Fruit fly (Drosophila melanogaster) whole organism, wandering third instar larva: ENCODE results near the gene Ugt37A1.

Experiments
- Abd-B ChIP-seq: fragments of >200 bp; optimal IDR thresholded peaks from 2 replicates; lab custom pipeline; 2017; ENCODE audit warnings: missing biosample characterization, missing genetic modification characterization
- CG32264 ChIP-seq: fragments of 200-800 bp; sonication (Bioruptor generic); optimal IDR thresholded peaks from 2 replicates; lab custom pipeline; 2016; ENCODE audit warnings: missing biosample characterization, missing genetic modification characterization
- CG9705 ChIP-seq: fragments of 200-800 bp; sonication (Bioruptor generic); optimal IDR thresholded peaks from 2 replicates; lab custom pipeline; 2018; ENCODE audit warnings: missing biosample characterization, mild to moderate bottlenecking, missing genetic modification characterization
- CrebA ChIP-seq: fragments of 200-800 bp; sonication (Bioruptor generic); optimal IDR thresholded peaks from 2 replicates; lab custom pipeline; 2016; ENCODE audit warnings: missing biosample characterization, mild to moderate bottlenecking, missing genetic modification characterization, borderline replicate concordance
- Dfd ChIP-seq: fragments of >200 bp; optimal IDR thresholded peaks from 2 replicates; lab custom pipeline; 2017; ENCODE audit warnings: missing biosample characterization, missing genetic modification characterization
- Dif ChIP-seq: fragments of 200-275, 200-300 bp; sonication (Bioruptor generic); optimal IDR thresholded peaks from 2 replicates; lab custom pipeline; 2018; ENCODE audit warnings: missing biosample characterization, missing genetic modification characterization; ENCODE audit not compliant: partially characterized antibody
- GATAd ChIP-seq: sonication (Bioruptor generic); optimal IDR thresholded peaks from 2 replicates; lab custom pipeline; 2016; ENCODE audit warnings: missing biosample characterization, missing genetic modification characterization
- HLH106 ChIP-seq: fragments of 200-800 bp; optimal IDR thresholded peaks from 3 replicates; lab custom pipeline; 2019; ENCODE audit warnings: missing biosample characterization, mild to moderate bottlenecking, missing genetic modification characterization, moderate library complexity
- Hnf4 ChIP-seq: fragments of 200-800 bp; sonication (Bioruptor generic); optimal IDR thresholded peaks from 2 replicates; lab custom pipeline; 2016; ENCODE audit warnings: missing biosample characterization, mild to moderate bottlenecking, missing genetic modification characterization
- Hr78 ChIP-seq: fragments of >200 bp; optimal IDR thresholded peaks from 2 replicates; lab custom pipeline; 2017; ENCODE audit warnings: missing biosample characterization, missing genetic modification characterization
- Hr83 ChIP-seq: fragments of 200-300 bp; sonication (Bioruptor generic); optimal IDR thresholded peaks from 2 replicates; lab custom pipeline; 2016; ENCODE audit warnings: missing biosample characterization, mild to moderate bottlenecking, missing genetic modification characterization, moderate library complexity; ENCODE audit not compliant: poor library complexity, severe bottlenecking
- Jra ChIP-seq: sonication (Bioruptor generic); optimal IDR thresholded peaks from 2 replicates; lab custom pipeline; 2016; ENCODE audit warnings: missing biosample characterization, missing genetic modification characterization
- Mio ChIP-seq: sonication (Bioruptor generic); optimal IDR thresholded peaks from 2 replicates; lab custom pipeline; 2016; ENCODE audit warnings: missing biosample characterization, missing genetic modification characterization
- Myc ChIP-seq: fragments of >200 bp; optimal IDR thresholded peaks from 2 replicates; lab custom pipeline; 2017
- N ChIP-seq: fragments of >200 bp; optimal IDR thresholded peaks from 2 replicates; lab custom pipeline; 2018; ENCODE audit warnings: missing biosample characterization, missing external identifiers, missing genetic modification characterization
- OdsH ChIP-seq: fragments of 200-800 bp; sonication (Bioruptor generic); optimal IDR thresholded peaks from 2 replicates; lab custom pipeline; 2016; ENCODE audit warnings: missing biosample characterization, mild to moderate bottlenecking, missing genetic modification characterization
- Rel ChIP-seq, 2 experiments: fragments of 200-800 bp; sonication (Bioruptor generic) in 1 of 2; optimal IDR thresholded peaks; 2 replicates in 1 of 2; 3 replicates in 1 of 2; lab custom pipeline; 2016 to 2019; ENCODE audit warnings: mild to moderate bottlenecking in 2 of 2, missing biosample characterization in 2 of 2, missing genetic modification characterization in 2 of 2, moderate library complexity in 1 of 2
- Sp1 ChIP-seq: fragments of 200-800 bp; sonication (Bioruptor generic); optimal IDR thresholded peaks from 3 replicates; lab custom pipeline; 2019; ENCODE audit warnings: missing biosample characterization, mild to moderate bottlenecking, missing genetic modification characterization, moderate library complexity
- Vsx2 ChIP-seq: fragments of 200-300, 225-300 bp; sonication (Bioruptor generic); optimal IDR thresholded peaks from 2 replicates; lab custom pipeline; 2018; ENCODE audit warnings: missing biosample characterization, missing genetic modification characterization; ENCODE audit not compliant: partially characterized antibody
- br ChIP-seq: fragments of 200-800 bp; sonication (Bioruptor generic); optimal IDR thresholded peaks from 2 replicates; lab custom pipeline; 2016; ENCODE audit warnings: missing biosample characterization, missing genetic modification characterization
- brk ChIP-seq: fragments of 200-800 bp; sonication (Bioruptor generic); optimal IDR thresholded peaks from 2 replicates; lab custom pipeline; 2016; ENCODE audit warnings: missing biosample characterization, mild to moderate bottlenecking, missing genetic modification characterization
- dl ChIP-seq, 2 experiments: fragments of 175-275, 200-275 bp in 1 of 2; fragments of 200-275 bp in 1 of 2; sonication (Bioruptor generic); optimal IDR thresholded peaks; lab custom pipeline; 2018; ENCODE audit warnings: mild to moderate bottlenecking in 2 of 2, missing biosample characterization in 2 of 2, missing genetic modification characterization in 2 of 2, moderate library complexity in 2 of 2; ENCODE audit not compliant: partially characterized antibody in 2 of 2, insufficient read depth in 1 of 2
- dmrt93B ChIP-seq: fragments of 200-800 bp; sonication (Bioruptor generic); optimal IDR thresholded peaks from 2 replicates; lab custom pipeline; 2018; ENCODE audit warnings: missing biosample characterization, mild to moderate bottlenecking, missing genetic modification characterization
- dsf ChIP-seq: sonication (Bioruptor generic); optimal IDR thresholded peaks from 2 replicates; lab custom pipeline; 2016; ENCODE audit warnings: missing biosample characterization, missing genetic modification characterization, borderline replicate concordance
- ey ChIP-seq: fragments of 200-800 bp; sonication (Bioruptor generic); optimal IDR thresholded peaks from 2 replicates; lab custom pipeline; 2016; ENCODE audit warnings: missing biosample characterization, missing genetic modification characterization
- foxo ChIP-seq, 2 experiments: fragments of 200-800 bp; sonication (Bioruptor generic); optimal IDR thresholded peaks; 2 replicates in 1 of 2; 3 replicates in 1 of 2; lab custom pipeline; 2016 to 2017; ENCODE audit warnings: missing biosample characterization in 2 of 2, missing genetic modification characterization in 2 of 2
- fru ChIP-seq: fragments of 200-800 bp; sonication (Bioruptor generic); optimal IDR thresholded peaks from 3 replicates; lab custom pipeline; 2016; ENCODE audit warnings: missing biosample characterization, mild to moderate bottlenecking, missing genetic modification characterization
- h ChIP-seq: fragments of 200-800 bp; sonication (Bioruptor generic); optimal IDR thresholded peaks from 3 replicates; lab custom pipeline; 2016; ENCODE audit warnings: missing biosample characterization, mild to moderate bottlenecking, missing genetic modification characterization
- jim ChIP-seq: fragments of 175-275, 200-325 bp; sonication (Bioruptor generic); optimal IDR thresholded peaks from 2 replicates; lab custom pipeline; 2016; ENCODE audit warnings: missing biosample characterization, mild to moderate bottlenecking, missing genetic modification characterization
- lola ChIP-seq: fragments of >200 bp; optimal IDR thresholded peaks from 2 replicates; lab custom pipeline; 2017; ENCODE audit warnings: missing biosample characterization, missing genetic modification characterization
- pan ChIP-seq: fragments of >200 bp; optimal IDR thresholded peaks from 2 replicates; lab custom pipeline; 2017
- psq ChIP-seq: fragments of 200-800 bp; sonication (Bioruptor generic); optimal IDR thresholded peaks from 3 replicates; lab custom pipeline; 2017; ENCODE audit warnings: missing biosample characterization, mild to moderate bottlenecking, missing genetic modification characterization, moderate library complexity
- rgr ChIP-seq: fragments of 200-800 bp; sonication (Bioruptor generic); optimal IDR thresholded peaks from 3 replicates; lab custom pipeline; 2016; ENCODE audit warnings: missing biosample characterization, mild to moderate bottlenecking, missing genetic modification characterization
- sage ChIP-seq: fragments of 200-800 bp; sonication (Bioruptor generic); optimal IDR thresholded peaks from 2 replicates; lab custom pipeline; 2016; ENCODE audit warnings: missing biosample characterization, mild to moderate bottlenecking, missing genetic modification characterization
- sv ChIP-seq: fragments of 200-800 bp; sonication (Bioruptor generic); optimal IDR thresholded peaks from 3 replicates; lab custom pipeline; 2016; ENCODE audit warnings: missing biosample characterization, missing genetic modification characterization
- tai ChIP-seq: sonication (Bioruptor generic); optimal IDR thresholded peaks from 2 replicates; lab custom pipeline; 2016; ENCODE audit warnings: missing biosample characterization, missing genetic modification characterization
- usp ChIP-seq: fragments of >200 bp; optimal IDR thresholded peaks from 2 replicates; lab custom pipeline; 2017; ENCODE audit warnings: missing biosample characterization, missing genetic modification characterization
- woc ChIP-seq: sonication (Bioruptor generic); optimal IDR thresholded peaks from 2 replicates; lab custom pipeline; 2016; ENCODE audit warnings: missing biosample characterization, mild to moderate bottlenecking, missing genetic modification characterization

The Ugt37A1 gene

DNA sequence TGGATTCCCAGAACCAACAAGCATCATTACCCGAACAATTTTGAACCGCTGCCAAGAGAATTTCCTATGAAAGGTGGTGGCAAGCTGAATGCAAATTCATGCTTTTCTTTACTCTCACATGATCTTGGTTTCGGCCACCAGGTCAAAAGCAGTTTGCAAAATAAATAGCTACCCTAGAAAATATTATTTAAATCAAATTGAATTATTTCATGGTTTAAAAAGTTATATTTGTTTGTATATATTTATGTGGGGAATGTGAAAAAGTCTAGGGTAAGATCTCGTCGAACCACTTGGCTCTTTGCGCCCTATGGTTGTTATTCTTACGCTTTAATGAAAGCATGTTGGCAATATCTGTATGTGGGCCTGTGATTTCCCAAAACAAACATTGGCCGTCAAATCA is 22.2 kb downstream of the Ugt37A1 start:
- TF ChIP-seq brk (no peak), Hnf4 (GFP tag; lab: Kevin White, UChicago) (no peak), OdsH (no peak), sage (GFP tag; lab: Kevin White, UChicago) (no peak), Abd-B (no peak), Vsx2 (GFP tag; lab: Kevin White, UChicago) (no peak), sv (no peak), Jra (GFP tag; lab: Kevin White, UChicago) (no peak), lola (no peak), pan (lab: Kevin White, UChicago) (no peak), Dfd (no peak), tai (GFP tag; lab: Kevin White, UChicago) (no peak)

DNA sequence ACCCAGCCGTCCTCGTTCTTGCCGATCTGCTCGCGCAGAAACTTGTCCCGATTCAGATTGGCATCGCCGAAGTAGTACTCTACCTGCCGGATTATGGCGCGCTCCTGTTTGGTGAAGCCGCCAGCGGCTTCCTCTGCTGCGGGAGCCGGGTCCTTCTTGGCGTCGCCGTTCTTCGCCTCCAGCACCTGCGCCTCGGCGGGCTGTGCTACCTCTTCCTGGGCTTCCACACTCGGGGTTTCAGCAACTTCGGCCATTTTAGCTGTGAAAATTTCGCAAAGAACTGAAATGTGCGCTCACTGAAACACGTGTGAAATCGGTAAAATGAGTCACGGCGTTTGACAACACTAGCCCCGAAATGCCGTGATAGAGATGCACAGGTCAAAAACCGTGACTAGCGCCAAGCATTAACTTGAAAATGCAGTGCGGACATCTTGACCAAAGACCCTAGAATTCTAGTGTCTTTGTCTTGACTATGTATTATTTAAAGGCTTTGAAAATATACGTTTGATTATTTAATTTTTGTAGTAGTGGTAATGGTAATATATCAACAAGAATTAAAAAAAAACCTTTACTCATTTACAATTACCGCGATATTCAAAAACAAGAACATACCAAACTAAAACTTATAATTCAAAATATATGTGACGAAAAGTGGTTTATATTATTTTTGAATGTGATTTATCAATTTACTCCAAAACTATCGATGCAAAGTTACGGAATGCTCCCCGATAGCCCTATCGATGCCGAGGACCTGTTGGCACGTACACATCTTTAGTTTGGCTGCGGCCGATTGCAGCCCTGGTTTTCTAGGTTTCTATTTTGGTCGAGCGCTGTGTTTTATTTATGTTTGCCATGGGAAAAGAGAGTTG is 24.0 kb downstream of the Ugt37A1 start, which contains the start of the genes La and RtGEF:
Gene La (minus strand): TSS at position 342 of the 869 bp plus-strand sequence.
Gene RtGEF (plus strand): TSS at position 764 of the 869 bp plus-strand sequence.
- TF ChIP-seq Hnf4 (GFP tag; lab: Kevin White, UChicago) (peak; percentile 7), Sp1 (no peak), Vsx2 (GFP tag; lab: Kevin White, UChicago) (no peak), GATAd (no peak), CrebA (GFP tag; lab: Kevin White, UChicago) (no peak), Jra (GFP tag; lab: Kevin White, UChicago) (peak; percentile 64), ey (GFP tag; lab: Kevin White, UChicago) (peak; percentile 38), Abd-B (no peak), CG9705 (peak; percentile 20), Hr78 (GFP tag; lab: Kevin White, UChicago) (no peak), sage (GFP tag; lab: Kevin White, UChicago) (no peak), Myc (peak; percentile 86), rgr (GFP tag; lab: Kevin White, UChicago) (peak; percentile 5), fru (GFP tag; lab: Kevin White, UChicago) (peak; percentile 48), Rel (GFP tag; optimal IDR thresholded peaks at IDR 0.05; lab: Kevin White, UChicago) (no peak), Rel (tag; optimal IDR thresholded peaks at IDR 0.05; lab: Kevin White, UChicago) (no peak), lola (no peak), dmrt93B (GFP tag; lab: Kevin White, UChicago) (peak; percentile 37), dsf (GFP tag; lab: Kevin White, UChicago) (no peak), pan (lab: Kevin White, UChicago) (no peak), brk (no peak), foxo (GFP tag; optimal IDR thresholded peaks at IDR 0.05; lab: Kevin White, UChicago) (peak in 1 of 2 experiments; percentile 63), HLH106 (peak; percentile 45), OdsH (peak; percentile 51), sv (peak; percentile 71), Dfd (no peak), N (no peak), woc (GFP tag; lab: Kevin White, UChicago) (peak; percentile 91), dl (GFP tag; optimal IDR thresholded peaks at IDR 0.05; lab: Kevin White, UChicago; ENCODE audit: insufficient read depth in 1 of 2, partially characterized antibody in 2 of 2) (no peak), h (GFP tag; lab: Kevin White, UChicago) (peak; percentile 53), Dif (GFP tag; lab: Kevin White, UChicago) (no peak), Hr83 (GFP tag; lab: Kevin White, UChicago) (peak; percentile 78), Mio (GFP tag; lab: Kevin White, UChicago) (no peak), CG32264 (peak; percentile 11), br (GFP tag; lab: Kevin White, UChicago) (peak; percentile 35), psq (GFP tag; lab: Kevin White, UChicago) (peak; percentile 59), jim (GFP tag; lab: Kevin White, UChicago) (peak; percentile 6), usp (GFP tag; lab: Kevin White, UChicago) (no peak), tai (GFP tag; lab: Kevin White, UChicago) (no peak)
